Worm (Caenorhabditis elegans): ENCODE data around the gene srv-9.

DNA sequence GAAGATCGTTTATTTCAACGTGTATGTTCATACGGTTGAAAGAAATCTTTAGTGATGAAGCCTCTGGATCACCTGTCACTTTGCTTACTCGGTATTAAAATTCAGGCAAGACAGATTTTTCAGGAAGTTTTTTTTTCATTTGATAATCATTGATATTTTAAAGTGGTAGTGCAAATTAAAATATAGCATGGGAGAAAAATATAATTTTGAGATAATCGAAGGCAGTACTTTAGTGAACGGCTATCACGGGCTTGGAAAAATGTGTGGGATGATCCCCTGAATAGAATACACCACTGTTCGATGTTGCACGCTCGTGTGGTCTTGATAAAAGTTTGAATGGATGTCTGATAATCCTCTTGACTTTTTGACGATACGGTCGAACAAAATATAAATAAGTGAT lies 4.4 kb upstream of the srv-9 start:
- TF ChIP-seq ceh-16 (tag; optimal IDR thresholded peaks at IDR 0.05) (no peak), tbx-2 (tag; optimal IDR thresholded peaks at IDR 0.05) (no peak), nhr-237 (tag; optimal IDR thresholded peaks at IDR 0.05) (no peak), pha-4 (tag; optimal IDR thresholded peaks at IDR 0.05) (no peak), ceh-9 (tag; optimal IDR thresholded peaks at IDR 0.05) (no peak), jun-1 (tag; optimal IDR thresholded peaks at IDR 0.05) (no peak), lin-39 (tag; optimal IDR thresholded peaks at IDR 0.05) (no peak), egl-5 (tag; optimal IDR thresholded peaks at IDR 0.05) (no peak)
